Fruit fly (Drosophila melanogaster) Kc167 (cell line): ENCODE data around the gene smo.

ENCODE experiments used
- Myc ChIP-seq: fragments of >200 bp; optimal IDR thresholded peaks from 2 replicates; lab custom pipeline; 2017; ENCODE audit warnings: missing external identifiers
- Sin3A ChIP-seq: fragments of >200 bp; optimal IDR thresholded peaks from 2 replicates; lab custom pipeline; 2018; ENCODE audit warnings: missing external identifiers
- h ChIP-seq: fragments of >200 bp; optimal IDR thresholded peaks from 3 replicates; lab custom pipeline; 2018; ENCODE audit warnings: missing external identifiers
- insv ChIP-seq: fragments of >200 bp; optimal IDR thresholded peaks from 3 replicates; lab custom pipeline; 2018; ENCODE audit warnings: missing external identifiers
- psq ChIP-seq: fragments of >200 bp; optimal IDR thresholded peaks from 2 replicates; lab custom pipeline; 2017; ENCODE audit warnings: missing external identifiers

DNA sequence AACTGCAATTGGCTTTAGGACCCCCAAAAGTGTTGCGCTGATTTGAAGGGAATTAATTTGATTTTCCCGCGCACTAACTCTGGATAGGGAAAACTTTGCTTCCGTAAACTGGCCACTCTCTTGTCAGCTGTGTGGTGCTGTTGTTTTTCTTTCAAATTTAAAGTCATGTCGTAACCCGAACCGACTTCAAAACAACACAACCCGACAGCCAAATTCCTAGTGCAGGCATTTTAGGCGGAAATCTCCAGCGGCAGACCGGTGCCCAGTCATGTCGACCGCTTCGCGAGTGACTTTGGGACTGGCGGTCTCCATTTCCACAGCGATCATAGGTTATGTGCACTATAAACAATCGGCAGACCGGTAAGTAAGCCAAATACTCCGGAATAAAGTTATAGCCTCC lies 14.9 kb downstream of the smo start, which contains the start of gene CG11562:
- TF ChIP-seq h (lab: Kevin White, UChicago), result no peak
- no peak for TF ChIP-seq insv (lab: Kevin White, UChicago)
- no peak for TF ChIP-seq Myc
- TF ChIP-seq psq, result no peak
- no peak for TF ChIP-seq Sin3A
